Fruit fly (Drosophila melanogaster) whole organism, prepupa: ENCODE results near the gene twit.

ENCODE experiments used
- CG6854 ChIP-seq: fragments of 200-800 bp; sonication (Bioruptor generic); optimal IDR thresholded peaks from 2 replicates; lab custom pipeline; 2017; ENCODE audit warnings: missing biosample characterization, mild to moderate bottlenecking, missing genetic modification characterization
- OdsH ChIP-seq: fragments of 200-800 bp; sonication (Bioruptor generic); optimal IDR thresholded peaks from 3 replicates; lab custom pipeline; 2016; ENCODE audit warnings: missing biosample characterization, missing genetic modification characterization
- Smox ChIP-seq: fragments of 200-800 bp; sonication (Bioruptor generic); optimal IDR thresholded peaks from 3 replicates; lab custom pipeline; 2016; ENCODE audit warnings: missing biosample characterization, missing genetic modification characterization
- esn ChIP-seq: fragments of 200-800 bp; sonication (Bioruptor generic); optimal IDR thresholded peaks from 2 replicates; lab custom pipeline; 2016; ENCODE audit warnings: missing biosample characterization, mild to moderate bottlenecking, missing genetic modification characterization, moderate library complexity

DNA sequence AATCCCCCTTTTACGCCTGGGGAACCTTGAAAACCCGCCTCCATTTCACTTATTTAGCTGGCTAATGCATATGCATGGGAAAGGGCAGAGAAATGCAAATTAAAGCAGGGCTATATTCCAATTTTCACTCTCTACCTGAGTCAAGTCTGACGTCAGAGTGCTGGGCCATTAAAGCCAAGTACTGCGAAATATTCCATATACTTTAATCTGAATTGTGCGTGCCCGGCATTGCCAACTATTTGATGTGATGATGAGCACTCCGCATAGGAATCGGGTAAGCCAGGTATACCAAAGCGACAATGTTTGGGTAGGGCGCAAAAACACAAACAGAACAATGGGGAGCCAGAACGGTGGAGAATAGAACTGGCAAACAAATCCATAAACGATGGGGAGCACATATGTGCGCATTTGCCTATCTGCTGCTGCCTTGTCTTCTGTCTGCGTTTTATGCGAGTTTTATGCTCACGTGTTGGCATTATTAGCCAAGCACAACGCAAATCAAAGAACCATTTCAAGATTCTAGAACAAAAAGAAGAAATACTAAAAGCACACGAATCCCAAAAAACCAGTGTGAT is 27.3 kb downstream of the twit start:
- TF ChIP-seq Smox (GFP tag; lab: Kevin White, UChicago) (no peak), CG6854 (GFP tag; lab: Kevin White, UChicago) (no peak), OdsH (GFP tag; lab: Kevin White, UChicago) (no peak), esn (GFP tag; lab: Kevin White, UChicago) (no peak)
